Worm (Caenorhabditis elegans): Measurements from ENCODE around the gene nhr-57.

Gene nhr-57

ce11 chrV:4131471-4131939 is at the start of gene nhr-57:
Gene nhr-57, plus strand, starts transcription at chrV:4131889.
- peak; percentile 25 for TF ChIP-seq ztf-26 (tag; optimal IDR thresholded peaks at IDR 0.05)
- TF ChIP-seq T07F8.4 (tag; optimal IDR thresholded peaks at IDR 0.05), result no peak
- peak; percentile 51 for TF ChIP-seq somi-1 (GFP tag; optimal IDR thresholded peaks at IDR 0.05)
- peak; percentile 35 for TF ChIP-seq ztf-22 (GFP tag; optimal IDR thresholded peaks at IDR 0.05)
- peak; percentile 83 for TF ChIP-seq nhr-80 (tag; optimal IDR thresholded peaks at IDR 0.05)
- peak; percentile 33 for TF ChIP-seq tbp1 (GFP tag; optimal IDR thresholded peaks at IDR 0.05)
- TF ChIP-seq F22D6.2 (tag; optimal IDR thresholded peaks at IDR 0.05), result peak; percentile 50
- TF ChIP-seq lin-40 (tag; optimal IDR thresholded peaks at IDR 0.05), result peak; percentile 77
- peak; percentile 16 for TF ChIP-seq chd-7 (tag; optimal IDR thresholded peaks at IDR 0.05)
- peak; percentile 16 for TF ChIP-seq unc-62 (GFP tag; optimal IDR thresholded peaks at IDR 0.05)
- TF ChIP-seq cebp-1 (GFP tag; IDR thresholded peaks at IDR 0.05), result no peak
- TF ChIP-seq cebp-1 (tag; optimal IDR thresholded peaks at IDR 0.05), result peak; percentile 73
- TF ChIP-seq dox-1 (GFP tag; IDR thresholded peaks at IDR 0.05), result peak; percentile 51
- TF ChIP-seq ekl-4 (GFP tag; IDR thresholded peaks at IDR 0.05), result no peak
- TF ChIP-seq atf-7 (tag; optimal IDR thresholded peaks at IDR 0.05), result peak; percentile 60
- TF ChIP-seq efl-1 (GFP tag; optimal IDR thresholded peaks at IDR 0.05), result no peak
- TF ChIP-seq B0336.3 (GFP tag; IDR thresholded peaks at IDR 0.05), result peak; percentile 74
- peak; percentile 42 for TF ChIP-seq mcd-1 (GFP tag; IDR thresholded peaks at IDR 0.05)
- TF ChIP-seq pha-4 (tag; optimal IDR thresholded peaks at IDR 0.05), result peak; percentile 79
- TF ChIP-seq let-607 (tag; optimal IDR thresholded peaks at IDR 0.05), result peak in 1 of 2 experiments; percentile 44
- TF ChIP-seq snpc-4 (GFP tag; optimal IDR thresholded peaks at IDR 0.05), result no peak
- TF ChIP-seq snpc-4 (tag; optimal IDR thresholded peaks at IDR 0.05), result peak in 1 of 4 experiments; percentile 2
- peak; percentile 29 for TF ChIP-seq attf-5 (GFP tag; optimal IDR thresholded peaks at IDR 0.05)
- no peak for TF ChIP-seq madf-10 (tag; optimal IDR thresholded peaks at IDR 0.05)
- no peak for TF ChIP-seq ztf-25 (GFP tag; IDR thresholded peaks at IDR 0.05)
- TF ChIP-seq zim-3 (tag; optimal IDR thresholded peaks at IDR 0.05), result no peak
- peak; percentile 48 for TF ChIP-seq ceh-27 (GFP tag; optimal IDR thresholded peaks at IDR 0.05)

- TF ChIP-seq akir-1 (GFP tag; optimal IDR thresholded peaks at IDR 0.05), result no peak
- no peak for TF ChIP-seq F22D6.2 (tag; optimal IDR thresholded peaks at IDR 0.05)
- no peak for TF ChIP-seq xnd-1 (tag; optimal IDR thresholded peaks at IDR 0.05)
- no peak for TF ChIP-seq unc-62 (GFP tag; optimal IDR thresholded peaks at IDR 0.05)
- no peak for TF ChIP-seq sdz-38 (tag; optimal IDR thresholded peaks at IDR 0.05)
- TF ChIP-seq unc-130 (GFP tag; optimal IDR thresholded peaks at IDR 0.05), result no peak
- no peak for TF ChIP-seq lag-1 (GFP tag; IDR thresholded peaks at IDR 0.05)
- TF ChIP-seq attf-5 (GFP tag; optimal IDR thresholded peaks at IDR 0.05), result no peak
Observed at ce11 chrV:4082952-4083351, 48.7 kb upstream of the nhr-57 start, which contains the start of gene F38H12.5. Gene F38H12.5, minus strand, starts transcription at chrV:4083052.

- TF ChIP-seq mxl-1 (tag; optimal IDR thresholded peaks at IDR 0.05) (no peak), hlh-26 (GFP tag; conservative IDR thresholded peaks at IDR 0.05) (no peak), madf-6 (GFP tag; IDR thresholded peaks at IDR 0.05) (no peak), B0035.1 (tag; optimal IDR thresholded peaks at IDR 0.05) (no peak), F52B5.7 (tag; optimal IDR thresholded peaks at IDR 0.05) (no peak), snpc-1.3 (tag; optimal IDR thresholded peaks at IDR 0.05; ENCODE audit: insufficient read depth) (no peak), Y53F4B.3 (GFP tag; IDR thresholded peaks at IDR 0.05) (no peak), ama-1 (optimal IDR thresholded peaks at IDR 0.05) (no peak), ama-1 (GFP tag; optimal IDR thresholded peaks at IDR 0.05) (no peak)
Observed at ce11 chrV:4094740-4095139, 36.9 kb upstream of the nhr-57 start, which contains the start of gene nhr-181. Gene nhr-181, plus strand, starts transcription at chrV:4095040.
